Worm (Caenorhabditis elegans) whole organism, young adult: Measurements from ENCODE around the gene Y17G7B.3.
A peak's percentile ranks its signal among the peaks of the same experiment; 100 is the strongest.

Source experiments
- B0336.3 ChIP-seq: fragments of 200-800 bp; sonication (Bioruptor generic); IDR thresholded peaks from 2 replicates; pipeline ENCODE4 v1.3.6; 2022; ENCODE audit warnings: missing genetic modification characterization, missing compliant biosample characterization
- C17E4.6 ChIP-seq: fragments of 200-800 bp; sonication (Bioruptor generic); IDR thresholded peaks from 2 replicates; pipeline ENCODE4 v1.3.6; 2022; ENCODE audit warnings: missing genetic modification reagents, missing genetic modification characterization, missing compliant biosample characterization
- F23B12.7 ChIP-seq: sonication (generic microtip); optimal IDR thresholded peaks from 2 replicates; lab custom pipeline; 2017; ENCODE audit warnings: missing genetic modification characterization, mild to moderate bottlenecking, missing compliant biosample characterization, antibody characterized with exemption, moderate library complexity; ENCODE audit not compliant: insufficient read depth
- F49E8.2 ChIP-seq: sonication (generic microtip); optimal IDR thresholded peaks from 3 replicates; lab custom pipeline; 2017; ENCODE audit warnings: missing genetic modification characterization, mild to moderate bottlenecking, missing compliant biosample characterization, antibody characterized with exemption, moderate library complexity; ENCODE audit not compliant: insufficient read depth
- F52B5.7 ChIP-seq: sonication (generic microtip); optimal IDR thresholded peaks from 2 replicates; lab custom pipeline; 2016; ENCODE audit warnings: mild to moderate bottlenecking, missing genetic modification characterization, missing compliant biosample characterization
- T26A5.8 ChIP-seq: sonication (generic microtip); optimal IDR thresholded peaks from 2 replicates; lab custom pipeline; 2016; ENCODE audit warnings: missing genetic modification characterization, missing compliant biosample characterization
- Y67H2A.10 ChIP-seq: fragments of 200-800 bp; sonication (Bioruptor generic); conservative IDR thresholded peaks from 2 replicates; pipeline ENCODE4 v1.3.6; 2022; ENCODE audit warnings: missing genetic modification reagents, missing genetic modification characterization, missing compliant biosample characterization
- Y79H2A.3 ChIP-seq: fragments of 200-800 bp; sonication (Bioruptor generic); conservative IDR thresholded peaks from 2 replicates; pipeline ENCODE4 v1.3.6; 2022; ENCODE audit warnings: missing genetic modification reagents, missing genetic modification characterization, missing compliant biosample characterization
- Y95B8A.8 ChIP-seq: fragments of 200-800 bp; sonication (Bioruptor generic); IDR thresholded peaks from 2 replicates; pipeline ENCODE4 v1.3.6; 2022; ENCODE audit warnings: missing genetic modification reagents, missing genetic modification characterization, missing compliant biosample characterization
- aptf-2 ChIP-seq: fragments of 200-800 bp; sonication (Bioruptor generic); conservative IDR thresholded peaks from 2 replicates; pipeline ENCODE4 v1.3.6; 2022; ENCODE audit warnings: missing genetic modification reagents, missing genetic modification characterization, missing compliant biosample characterization
- aptf-3 ChIP-seq: fragments of 200-800 bp; sonication (Bioruptor generic); IDR thresholded peaks from 2 replicates; pipeline ENCODE4 v1.3.6; 2022; ENCODE audit warnings: missing genetic modification characterization, missing compliant biosample characterization
- atf-7 ChIP-seq: sonication (generic microtip); optimal IDR thresholded peaks from 2 replicates; lab custom pipeline; 2017; ENCODE audit warnings: mild to moderate bottlenecking, missing genetic modification characterization, missing compliant biosample characterization
- athp-1 ChIP-seq: sonication (generic microtip); optimal IDR thresholded peaks from 2 replicates; lab custom pipeline; 2017; ENCODE audit warnings: mild to moderate bottlenecking, missing genetic modification characterization, missing compliant biosample characterization
- ccch-3 ChIP-seq: fragments of 200-800 bp; sonication (Bioruptor generic); optimal IDR thresholded peaks from 2 replicates; lab custom pipeline; 2018; ENCODE audit warnings: mild to moderate bottlenecking, missing genetic modification characterization, missing compliant biosample characterization
- cebp-2 ChIP-seq: fragments of 200-800 bp; sonication (Bioruptor generic); IDR thresholded peaks from 2 replicates; pipeline ENCODE4 v1.3.6; 2022; ENCODE audit warnings: missing genetic modification characterization, missing compliant biosample characterization
- ceh-100 ChIP-seq: fragments of 200-800 bp; sonication (Bioruptor generic); IDR thresholded peaks from 2 replicates; pipeline ENCODE4 v1.3.6; 2022; ENCODE audit warnings: missing genetic modification reagents, missing genetic modification characterization, missing compliant biosample characterization
- ceh-27 ChIP-seq: fragments of 200-800 bp; sonication (Bioruptor generic); optimal IDR thresholded peaks from 2 replicates; lab custom pipeline; 2018; ENCODE audit warnings: mild to moderate bottlenecking, missing genetic modification characterization, moderate library complexity, missing compliant biosample characterization
- ceh-40 ChIP-seq: fragments of 200-800 bp; sonication (Bioruptor generic); IDR thresholded peaks from 2 replicates; pipeline ENCODE4 v1.3.6; 2022; ENCODE audit warnings: missing genetic modification characterization, missing compliant biosample characterization
- ceh-58 ChIP-seq: fragments of 200-800 bp; sonication (Bioruptor generic); IDR thresholded peaks from 2 replicates; pipeline ENCODE4 v1.3.6; 2022; ENCODE audit warnings: missing genetic modification characterization, missing compliant biosample characterization
- dpff-1 ChIP-seq: sonication (generic microtip); optimal IDR thresholded peaks from 2 replicates; lab custom pipeline; 2017; ENCODE audit warnings: mild to moderate bottlenecking, missing genetic modification characterization, missing compliant biosample characterization
- dpl-1 ChIP-seq: fragments of 150-350 bp; optimal IDR thresholded peaks from 2 replicates; lab custom pipeline; 2014; ENCODE audit warnings: missing biosample characterization, missing genetic modification reagents, missing genetic modification characterization
- efl-1 ChIP-seq: fragments of 150-350 bp; optimal IDR thresholded peaks from 2 replicates; lab custom pipeline; 2014; ENCODE audit warnings: missing biosample characterization, missing genetic modification reagents, missing genetic modification characterization
- egl-18 ChIP-seq: fragments of 200-800 bp; sonication (Bioruptor generic); IDR thresholded peaks from 2 replicates; pipeline ENCODE4 v1.3.6; 2022; ENCODE audit warnings: missing genetic modification reagents, missing genetic modification characterization, missing compliant biosample characterization
- egrh-3 ChIP-seq: fragments of 200-800 bp; sonication (Bioruptor generic); IDR thresholded peaks from 2 replicates; pipeline ENCODE4 v1.3.6; 2022; ENCODE audit warnings: missing genetic modification reagents, missing genetic modification characterization, missing compliant biosample characterization
- him-1 ChIP-seq: sonication (generic microtip); optimal IDR thresholded peaks from 2 replicates; lab custom pipeline; 2016; ENCODE audit warnings: missing genotype, missing genetic modification reagents, missing genetic modification characterization, missing compliant biosample characterization
- hrde-1 ChIP-seq: sonication (generic microtip); optimal IDR thresholded peaks from 2 replicates; lab custom pipeline; 2016; ENCODE audit warnings: missing genetic modification characterization, mild to moderate bottlenecking, missing compliant biosample characterization, moderate library complexity, missing genotype, missing genetic modification reagents, borderline replicate concordance
- hsf-1 ChIP-seq: fragments of 200-800 bp; sonication (Bioruptor generic); IDR thresholded peaks from 2 replicates; pipeline ENCODE4 v1.3.6; 2022; ENCODE audit warnings: missing genetic modification reagents, missing genetic modification characterization, missing compliant biosample characterization
- lag-1 ChIP-seq: fragments of 200-800 bp; sonication (Bioruptor generic); IDR thresholded peaks from 2 replicates; pipeline ENCODE4 v1.3.6; 2022; ENCODE audit warnings: missing genetic modification reagents, missing genetic modification characterization, missing compliant biosample characterization
- lin-35 ChIP-seq, 3 experiments: fragments of 150-350 bp in 2 of 3; sonication (generic microtip) in 1 of 3; optimal IDR thresholded peaks; 2 replicates each; lab custom pipeline; 2014 to 2018; ENCODE audit warnings: missing biosample characterization in 3 of 3, missing genetic modification characterization in 3 of 3, missing genetic modification reagents in 3 of 3
- lsl-1 ChIP-seq: fragments of 200-800 bp; sonication (Bioruptor generic); optimal IDR thresholded peaks from 2 replicates; lab custom pipeline; 2018; ENCODE audit warnings: mild to moderate bottlenecking, missing genetic modification characterization, moderate library complexity, missing compliant biosample characterization
- lsy-27 ChIP-seq: sonication (generic microtip); optimal IDR thresholded peaks from 2 replicates; lab custom pipeline; 2017; ENCODE audit warnings: missing genetic modification characterization, mild to moderate bottlenecking, missing compliant biosample characterization, antibody characterized with exemption, missing genotype, borderline replicate concordance; ENCODE audit not compliant: insufficient read depth
- madf-3 ChIP-seq: fragments of 200-800 bp; sonication (Bioruptor generic); IDR thresholded peaks from 2 replicates; pipeline ENCODE4 v1.3.6; 2022; ENCODE audit warnings: missing genetic modification reagents, missing genetic modification characterization, missing compliant biosample characterization
- mes-4 ChIP-seq: sonication (generic microtip); optimal IDR thresholded peaks from 2 replicates; lab custom pipeline; 2016; ENCODE audit warnings: missing genotype, missing genetic modification characterization, missing compliant biosample characterization
- nfyb-1 ChIP-seq: fragments of 200-800 bp; sonication (Bioruptor generic); IDR thresholded peaks from 2 replicates; pipeline ENCODE4 v1.3.6; 2022; ENCODE audit warnings: missing genetic modification reagents, missing genetic modification characterization, missing compliant biosample characterization
- pbrm-1 ChIP-seq: fragments of 200-800 bp; sonication (Bioruptor generic); IDR thresholded peaks from 2 replicates; pipeline ENCODE4 v1.3.6; 2022; ENCODE audit warnings: missing genetic modification reagents, missing genetic modification characterization, missing compliant biosample characterization
- pha-4 ChIP-seq: fragments of 150-350 bp; sonication (generic microtip); optimal IDR thresholded peaks from 2 replicates; lab custom pipeline; 2014; ENCODE audit warnings: missing biosample characterization, missing genetic modification reagents, missing genetic modification characterization
- rec-8 ChIP-seq, 2 experiments: sonication (generic microtip); optimal IDR thresholded peaks; 2 replicates each; lab custom pipeline; 2016; ENCODE audit warnings: mild to moderate bottlenecking in 2 of 2, missing genetic modification characterization in 2 of 2, missing genetic modification reagents in 2 of 2, missing genotype in 2 of 2, missing biosample characterization in 1 of 2, missing compliant biosample characterization in 1 of 2, moderate library complexity in 1 of 2
- sdz-38 ChIP-seq: sonication (generic microtip); optimal IDR thresholded peaks from 2 replicates; lab custom pipeline; 2016; ENCODE audit warnings: missing genotype, missing genetic modification characterization, missing compliant biosample characterization
- snpc-1.3 ChIP-seq: sonication (generic microtip); optimal IDR thresholded peaks from 2 replicates; lab custom pipeline; 2017; ENCODE audit warnings: missing genetic modification characterization, mild to moderate bottlenecking, missing compliant biosample characterization, antibody characterized with exemption, moderate library complexity, missing genotype, missing genetic modification reagents; ENCODE audit not compliant: insufficient read depth
- somi-1 ChIP-seq: fragments of 200-800 bp; sonication (Bioruptor generic); optimal IDR thresholded peaks from 2 replicates; lab custom pipeline; 2018; ENCODE audit warnings: mild to moderate bottlenecking, missing genetic modification characterization, missing compliant biosample characterization
- sptf-2 ChIP-seq: fragments of 200-800 bp; sonication (Bioruptor generic); optimal IDR thresholded peaks from 2 replicates; lab custom pipeline; 2018; ENCODE audit warnings: mild to moderate bottlenecking, missing genetic modification characterization, missing compliant biosample characterization
- tbp1 ChIP-seq: fragments of 200-800 bp; sonication (Bioruptor generic); optimal IDR thresholded peaks from 2 replicates; lab custom pipeline; 2018; ENCODE audit warnings: mild to moderate bottlenecking, missing genetic modification characterization, missing compliant biosample characterization
- unc-130 ChIP-seq: sonication (generic microtip); optimal IDR thresholded peaks from 2 replicates; lab custom pipeline; 2016; ENCODE audit warnings: missing genetic modification reagents, missing genetic modification characterization, missing compliant biosample characterization
- unc-62 ChIP-seq: fragments of 150-350 bp; optimal IDR thresholded peaks from 2 replicates; lab custom pipeline; 2014; ENCODE audit warnings: missing biosample characterization, missing genetic modification reagents, missing genetic modification characterization
- xnd-1 ChIP-seq: sonication (generic microtip); optimal IDR thresholded peaks from 2 replicates; lab custom pipeline; 2016; ENCODE audit warnings: missing genotype, missing genetic modification reagents, missing genetic modification characterization, missing compliant biosample characterization
- zim-3 ChIP-seq: sonication (generic microtip); optimal IDR thresholded peaks from 2 replicates; lab custom pipeline; 2017; ENCODE audit warnings: mild to moderate bottlenecking, missing genetic modification characterization, moderate library complexity, missing compliant biosample characterization
- ztf-28 ChIP-seq: fragments of 200-800 bp; sonication (Bioruptor generic); IDR thresholded peaks from 2 replicates; pipeline ENCODE4 v1.3.6; 2022; ENCODE audit warnings: missing genetic modification reagents, missing genetic modification characterization, missing compliant biosample characterization
- ztf-3 ChIP-seq: fragments of 200-800 bp; sonication (Bioruptor generic); optimal IDR thresholded peaks from 2 replicates; lab custom pipeline; 2018; ENCODE audit warnings: mild to moderate bottlenecking, missing genetic modification characterization, missing compliant biosample characterization

Y17G7B.3 gene

ce11 chrII:12006575-12007098 is 17.8 kb downstream of the Y17G7B.3 start, which contains the start of gene mcm-2:
mcm-2 (minus strand) TSS chrII:12006625.
- TF ChIP-seq aptf-2 (GFP tag; lab: Robert Waterston, UW) (peak; percentile 87), ccch-3 (GFP tag; lab: Kevin White, UChicago) (no peak), ceh-100 (GFP tag; lab: Robert Waterston, UW) (peak; percentile 80), madf-3 (GFP tag; lab: Robert Waterston, UW) (no peak), ceh-58 (GFP tag; lab: Robert Waterston, UW) (no peak), ceh-40 (GFP tag; lab: Robert Waterston, UW) (no peak), T26A5.8 (tag; lab: Kevin White, UChicago) (no peak), hsf-1 (GFP tag; lab: Robert Waterston, UW) (peak; percentile 87), Y79H2A.3 (GFP tag; lab: Robert Waterston, UW) (peak; percentile 65; the same call in 1 of the 2 replicates), hrde-1 (peak; percentile 46), Y67H2A.10 (GFP tag; lab: Robert Waterston, UW) (peak; percentile 71; the same call in 1 of the 2 replicates), dpl-1 (GFP tag; lab: Kevin White, UChicago) (peak; percentile 98), efl-1 (GFP tag; lab: Kevin White, UChicago) (peak; percentile 99), unc-130 (GFP tag; lab: Kevin White, UChicago) (peak; percentile 91), F23B12.7 (tag; lab: Kevin White, UChicago) (peak; percentile 69), sptf-2 (GFP tag; lab: Kevin White, UChicago) (no peak), egrh-3 (GFP tag; lab: Robert Waterston, UW) (no peak), snpc-1.3 (peak; percentile 90), nfyb-1 (GFP tag; lab: Robert Waterston, UW) (peak; percentile 64), lsl-1 (GFP tag; lab: Kevin White, UChicago) (peak; percentile 90), lsy-27 (tag; lab: Kevin White, UChicago) (no peak), F52B5.7 (tag; lab: Kevin White, UChicago) (no peak), mes-4 (tag; lab: Kevin White, UChicago) (no peak), xnd-1 (peak; percentile 97), pha-4 (tag; lab: Kevin White, UChicago) (no peak), cebp-2 (no peak), ztf-28 (peak; percentile 90), sdz-38 (tag; lab: Kevin White, UChicago) (no peak), F49E8.2 (tag; lab: Kevin White, UChicago) (peak; percentile 95), ztf-3 (GFP tag; lab: Kevin White, UChicago) (no peak), dpff-1 (tag; lab: Kevin White, UChicago) (no peak), pbrm-1 (peak; percentile 86), tbp1 (GFP tag; lab: Kevin White, UChicago) (no peak), unc-62 (GFP tag; lab: Kevin White, UChicago) (no peak), rec-8 (tag; optimal IDR thresholded peaks at IDR 0.05; lab: Kevin White, UChicago) (no peak), athp-1 (tag; lab: Kevin White, UChicago) (peak; percentile 86), atf-7 (tag; lab: Kevin White, UChicago) (peak; percentile 93), lin-35 (GFP tag; optimal IDR thresholded peaks at IDR 0.05; lab: Kevin White, UChicago) (peak; percentile 57 to 86 (median 74)), egl-18 (no peak), Y95B8A.8 (GFP tag; lab: Robert Waterston, UW) (peak; percentile 96), zim-3 (tag; lab: Kevin White, UChicago) (no peak), him-1 (no peak), lag-1 (GFP tag; lab: Robert Waterston, UW) (no peak), B0336.3 (GFP tag; lab: Robert Waterston, UW) (no peak; the same call in 1 of the 2 replicates), C17E4.6 (peak; percentile 90), somi-1 (no peak), aptf-3 (GFP tag; lab: Robert Waterston, UW) (no peak), ceh-27 (GFP tag; lab: Kevin White, UChicago) (no peak)
